Fruit fly (Drosophila melanogaster) Kc167 (cell line): ENCODE measurements around the gene CCAP.

Experiments
- Myc ChIP-seq: fragments of >200 bp; optimal IDR thresholded peaks from 2 replicates; lab custom pipeline; 2017; ENCODE audit warnings: missing external identifiers
- Sin3A ChIP-seq: fragments of >200 bp; optimal IDR thresholded peaks from 2 replicates; lab custom pipeline; 2018; ENCODE audit warnings: missing external identifiers
- h ChIP-seq: fragments of >200 bp; optimal IDR thresholded peaks from 3 replicates; lab custom pipeline; 2018; ENCODE audit warnings: missing external identifiers
- insv ChIP-seq: fragments of >200 bp; optimal IDR thresholded peaks from 3 replicates; lab custom pipeline; 2018; ENCODE audit warnings: missing external identifiers
- psq ChIP-seq: fragments of >200 bp; optimal IDR thresholded peaks from 2 replicates; lab custom pipeline; 2017; ENCODE audit warnings: missing external identifiers
- ttk ChIP-seq: sonication (Bioruptor generic); optimal IDR thresholded peaks from 2 replicates; lab custom pipeline; 2017; ENCODE audit warnings: missing external identifiers

Gene CCAP

dm6 chr3R:22701793-22702192 lies at the start of gene CCAP, which contains the start of gene CG6972:
CCAP (minus strand) TSS chr3R:22702084.
CG6972 (plus strand) TSS chr3R:22702007.
- TF ChIP-seq h (lab: Kevin White, UChicago), result no peak
- no peak for TF ChIP-seq Myc (lab: Kevin White, UChicago)
- no peak for TF ChIP-seq Sin3A (lab: Kevin White, UChicago)
- no peak for TF ChIP-seq psq (lab: Kevin White, UChicago)
- no peak for TF ChIP-seq insv (lab: Kevin White, UChicago)
- TF ChIP-seq ttk (lab: Kevin White, UChicago), result no peak

- TF ChIP-seq insv (lab: Kevin White, UChicago) (no peak), psq (lab: Kevin White, UChicago) (no peak), Myc (lab: Kevin White, UChicago) (no peak), Sin3A (lab: Kevin White, UChicago) (no peak), h (lab: Kevin White, UChicago) (no peak), ttk (lab: Kevin White, UChicago) (no peak)
Measured at dm6 chr3R:22751111-22751510, 49.2 kb upstream of the CCAP start.

DNA sequence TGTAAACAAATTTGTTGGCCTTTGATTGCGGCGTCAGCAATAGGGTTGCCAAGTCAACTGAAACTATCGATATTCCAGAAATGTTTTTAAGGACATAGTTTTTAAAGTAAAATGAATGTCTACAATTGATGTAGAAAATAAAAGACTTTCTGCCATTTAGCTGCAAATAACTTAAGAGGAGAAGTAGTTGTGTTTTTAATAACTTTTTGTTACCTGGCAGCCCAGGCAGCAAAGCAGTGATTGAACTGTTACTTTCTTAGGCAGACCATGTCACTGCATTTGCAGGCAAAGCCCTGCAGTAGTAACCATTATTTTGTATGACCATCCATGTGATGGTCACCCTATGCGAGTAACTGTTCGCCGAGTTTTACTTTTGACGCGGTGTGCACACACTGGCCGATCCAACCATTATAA lies 48.7 kb upstream of the CCAP start, which contains the start of the genes rumi, CG7029 and Usp12-46:
TSS of gene rumi (minus strand) at position 64 of the 414 bp plus-strand sequence.
TSS of gene CG7029 (plus strand) at position 368 of the 414 bp plus-strand sequence.
TSS of gene Usp12-46 (plus strand) at position 368 of the 414 bp plus-strand sequence.
- no peak for TF ChIP-seq insv (lab: Kevin White, UChicago)
- TF ChIP-seq Sin3A (lab: Kevin White, UChicago), result no peak
- no peak for TF ChIP-seq psq (lab: Kevin White, UChicago)
- TF ChIP-seq h (lab: Kevin White, UChicago), result no peak
- no peak for TF ChIP-seq Myc (lab: Kevin White, UChicago)
- no peak for TF ChIP-seq ttk (lab: Kevin White, UChicago)

dm6 chr3R:22750039-22750438 lies 48.2 kb upstream of the CCAP start:
- no peak for TF ChIP-seq h (lab: Kevin White, UChicago)
- TF ChIP-seq psq (lab: Kevin White, UChicago), result no peak
- no peak for TF ChIP-seq ttk (lab: Kevin White, UChicago)
- TF ChIP-seq insv (lab: Kevin White, UChicago), result no peak
- TF ChIP-seq Myc (lab: Kevin White, UChicago), result no peak
- TF ChIP-seq Sin3A (lab: Kevin White, UChicago), result no peak

dm6 chr3R:22748956-22749355 lies 47.1 kb upstream of the CCAP start, which contains the start of gene CG31139:
CG31139 (minus strand) TSS chr3R:22749056.
- no peak for TF ChIP-seq ttk (lab: Kevin White, UChicago)
- no peak for TF ChIP-seq psq (lab: Kevin White, UChicago)
- no peak for TF ChIP-seq Sin3A (lab: Kevin White, UChicago)
- TF ChIP-seq h (lab: Kevin White, UChicago), result no peak
- no peak for TF ChIP-seq Myc (lab: Kevin White, UChicago)
- no peak for TF ChIP-seq insv (lab: Kevin White, UChicago)

dm6 chr3R:22747423-22748090 lies 45.7 kb upstream of the CCAP start, which contains the start of gene CG17141:
CG17141 (minus strand) TSS chr3R:22747599.
- no peak for TF ChIP-seq Myc (lab: Kevin White, UChicago)
- TF ChIP-seq Sin3A (lab: Kevin White, UChicago), result no peak
- TF ChIP-seq psq (lab: Kevin White, UChicago), result no peak
- no peak for TF ChIP-seq h (lab: Kevin White, UChicago)
- TF ChIP-seq insv (lab: Kevin White, UChicago), result no peak

DNA sequence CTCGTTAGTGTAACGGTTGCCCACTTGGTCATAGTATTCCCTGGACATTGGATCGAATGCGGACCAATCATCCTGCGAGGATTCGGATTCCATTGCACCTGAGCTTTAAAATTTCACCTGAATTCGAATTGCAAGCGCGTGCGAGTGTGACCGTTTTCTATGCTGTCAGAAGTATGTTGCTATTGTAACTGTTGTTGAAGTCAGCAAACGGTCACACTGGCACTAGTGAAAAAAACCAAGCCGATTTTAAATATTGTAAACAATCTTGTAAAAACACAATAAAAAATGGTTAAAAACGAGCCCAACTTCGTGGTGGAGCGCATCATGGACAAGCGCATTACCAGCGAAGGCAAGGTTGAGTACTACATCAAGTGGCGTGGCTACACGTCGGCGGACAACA lies 43.5 kb upstream of the CCAP start, which contains the start of the genes vret and HP1c:
TSS of gene vret (minus strand) at position 150 of the 400 bp plus-strand sequence.
TSS of gene HP1c (plus strand) at position 189 of the 400 bp plus-strand sequence.
- no peak for TF ChIP-seq ttk (lab: Kevin White, UChicago)
- no peak for TF ChIP-seq insv (lab: Kevin White, UChicago)
- TF ChIP-seq Sin3A (lab: Kevin White, UChicago), result no peak
- TF ChIP-seq psq (lab: Kevin White, UChicago), result no peak
- TF ChIP-seq h (lab: Kevin White, UChicago), result no peak
- TF ChIP-seq Myc (lab: Kevin White, UChicago), result no peak

DNA sequence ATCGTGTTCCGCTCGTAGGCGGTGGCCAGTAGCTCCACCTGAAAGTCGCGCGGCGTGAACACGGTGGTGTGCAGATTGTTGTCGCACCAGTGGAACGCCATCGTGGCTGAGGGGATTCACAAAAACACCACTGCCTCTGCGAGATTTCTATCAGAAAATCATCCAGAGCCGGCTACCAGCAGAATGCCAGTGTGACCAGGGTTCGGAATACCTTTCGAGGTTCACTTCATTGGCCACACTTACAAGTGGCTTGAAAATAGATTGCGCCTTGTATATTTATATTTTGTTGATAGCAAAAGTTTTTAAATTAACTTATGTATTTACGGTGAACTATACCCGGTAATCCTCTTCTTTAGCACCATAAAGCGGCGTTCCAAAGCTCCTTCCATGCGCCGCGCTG lies 39.0 kb upstream of the CCAP start, which contains the start of the genes Dcr-1 and CG6985:
TSS of gene Dcr-1 (minus strand) at position 162 of the 400 bp plus-strand sequence.
TSS of gene CG6985 (plus strand) at position 221 of the 400 bp plus-strand sequence.
- TF ChIP-seq h (lab: Kevin White, UChicago), result no peak
- no peak for TF ChIP-seq insv (lab: Kevin White, UChicago)
- no peak for TF ChIP-seq Myc (lab: Kevin White, UChicago)
- TF ChIP-seq psq (lab: Kevin White, UChicago), result no peak
- no peak for TF ChIP-seq ttk (lab: Kevin White, UChicago)
- TF ChIP-seq Sin3A (lab: Kevin White, UChicago), result no peak

- TF ChIP-seq Myc (lab: Kevin White, UChicago) (no peak), h (lab: Kevin White, UChicago) (no peak), ttk (lab: Kevin White, UChicago) (no peak), psq (lab: Kevin White, UChicago) (no peak), insv (lab: Kevin White, UChicago) (no peak), Sin3A (lab: Kevin White, UChicago) (no peak)
Measured at dm6 chr3R:22733751-22734150, 31.9 kb upstream of the CCAP start, which contains the start of gene Takl2. Takl2 (minus strand) TSS chr3R:22733851.

DNA sequence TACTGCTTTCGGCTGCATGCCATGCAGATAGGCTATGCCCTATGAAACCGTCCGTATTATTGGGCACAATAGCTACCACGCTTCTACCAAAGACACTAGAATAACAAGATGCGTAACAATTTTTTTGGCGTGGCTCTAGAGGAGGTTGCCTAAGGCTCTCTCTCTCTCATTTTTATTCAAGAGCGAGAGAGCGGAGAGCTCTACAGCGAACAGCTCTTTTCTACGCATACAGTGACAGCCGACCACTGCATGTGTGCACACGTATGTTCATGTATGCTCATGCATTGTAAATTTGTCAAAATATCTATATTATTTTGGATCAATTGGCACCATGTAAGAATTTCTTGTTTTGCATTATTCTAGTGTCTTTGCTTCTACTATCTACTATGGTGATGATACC lies 31.1 kb upstream of the CCAP start:
- TF ChIP-seq Myc (lab: Kevin White, UChicago) (no peak), psq (lab: Kevin White, UChicago) (no peak), h (lab: Kevin White, UChicago) (no peak), Sin3A (lab: Kevin White, UChicago) (no peak), ttk (lab: Kevin White, UChicago) (no peak), insv (lab: Kevin White, UChicago) (no peak)

DNA sequence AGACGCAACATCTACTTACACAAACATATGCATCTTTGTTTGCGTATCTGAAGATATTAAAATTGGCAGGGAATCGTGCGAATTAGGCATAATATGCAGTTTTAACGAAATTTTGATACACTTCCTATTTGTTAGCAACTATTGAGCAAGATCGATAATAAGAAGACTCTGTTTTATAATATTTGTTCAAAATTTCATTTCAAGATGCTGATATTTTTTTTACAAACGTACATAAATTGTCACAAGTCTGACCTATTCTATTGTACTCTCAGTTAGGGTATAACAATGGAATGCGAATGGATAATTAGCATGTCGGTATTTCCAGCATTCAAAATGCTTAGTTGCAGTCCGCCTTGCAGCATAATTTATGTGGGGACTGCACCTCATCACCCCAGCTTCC lies 26.0 kb upstream of the CCAP start:
- no peak for TF ChIP-seq ttk (lab: Kevin White, UChicago)
- TF ChIP-seq Sin3A (lab: Kevin White, UChicago), result no peak
- no peak for TF ChIP-seq psq (lab: Kevin White, UChicago)
- no peak for TF ChIP-seq Myc (lab: Kevin White, UChicago)
- no peak for TF ChIP-seq insv (lab: Kevin White, UChicago)
- TF ChIP-seq h (lab: Kevin White, UChicago), result no peak
